Worm (Caenorhabditis elegans) whole organism, late embryonic: ENCODE measurements around the gene H40L08.1.

Source experiments
- K09A11.1 ChIP-seq: sonication (generic microtip); optimal IDR thresholded peaks from 2 replicates; lab custom pipeline; 2017; ENCODE audit warnings: antibody characterized with exemption, mild to moderate bottlenecking, missing genetic modification characterization, missing compliant biosample characterization; ENCODE audit not compliant: insufficient read depth
- ahr-1 ChIP-seq: sonication (generic microtip); optimal IDR thresholded peaks from 2 replicates; lab custom pipeline; 2016; ENCODE audit warnings: missing genetic modification characterization, missing compliant biosample characterization
- ceh-2 ChIP-seq: sonication (generic microtip); optimal IDR thresholded peaks from 2 replicates; lab custom pipeline; 2016; ENCODE audit warnings: missing genotype, missing genetic modification characterization, missing compliant biosample characterization
- ceh-22 ChIP-seq: sonication (generic microtip); optimal IDR thresholded peaks from 2 replicates; lab custom pipeline; 2017; ENCODE audit warnings: missing biosample characterization, missing genetic modification characterization
- ceh-30 ChIP-seq: fragments of 150-350 bp; optimal IDR thresholded peaks from 2 replicates; lab custom pipeline; 2014; ENCODE audit warnings: missing biosample characterization, missing genetic modification characterization
- lin-11 ChIP-seq: fragments of 200-800 bp; sonication (Bioruptor generic); optimal IDR thresholded peaks from 2 replicates; lab custom pipeline; 2018; ENCODE audit warnings: mild to moderate bottlenecking, missing genetic modification characterization, missing compliant biosample characterization
- nfya-1 ChIP-seq: sonication (generic microtip); optimal IDR thresholded peaks from 2 replicates; lab custom pipeline; 2017; ENCODE audit warnings: missing genetic modification characterization, mild to moderate bottlenecking, missing compliant biosample characterization, antibody characterized with exemption, moderate library complexity
- nhr-11 ChIP-seq: fragments of 150-350 bp; optimal IDR thresholded peaks from 2 replicates; lab custom pipeline; 2014; ENCODE audit warnings: missing biosample characterization, missing genetic modification characterization
- odd-2 ChIP-seq: sonication (generic microtip); optimal IDR thresholded peaks from 2 replicates; lab custom pipeline; 2017; ENCODE audit warnings: antibody characterized with exemption, mild to moderate bottlenecking, missing genetic modification characterization, missing compliant biosample characterization
- pha-4 ChIP-seq: fragments of 150-350 bp; optimal IDR thresholded peaks from 2 replicates; lab custom pipeline; 2018; ENCODE audit warnings: missing biosample characterization, missing genetic modification reagents, missing genetic modification characterization
- sox-4 ChIP-seq: sonication (generic microtip); optimal IDR thresholded peaks from 2 replicates; lab custom pipeline; 2017; ENCODE audit warnings: mild to moderate bottlenecking, missing genetic modification characterization, inconsistent platforms, missing compliant biosample characterization
- unc-55 ChIP-seq: sonication (generic microtip); optimal IDR thresholded peaks from 2 replicates; lab custom pipeline; 2017; ENCODE audit warnings: missing biosample characterization, missing genetic modification reagents, missing genetic modification characterization
- zip-5 ChIP-seq: sonication (generic microtip); optimal IDR thresholded peaks from 2 replicates; lab custom pipeline; 2016; ENCODE audit warnings: missing genetic modification characterization, missing compliant biosample characterization

DNA sequence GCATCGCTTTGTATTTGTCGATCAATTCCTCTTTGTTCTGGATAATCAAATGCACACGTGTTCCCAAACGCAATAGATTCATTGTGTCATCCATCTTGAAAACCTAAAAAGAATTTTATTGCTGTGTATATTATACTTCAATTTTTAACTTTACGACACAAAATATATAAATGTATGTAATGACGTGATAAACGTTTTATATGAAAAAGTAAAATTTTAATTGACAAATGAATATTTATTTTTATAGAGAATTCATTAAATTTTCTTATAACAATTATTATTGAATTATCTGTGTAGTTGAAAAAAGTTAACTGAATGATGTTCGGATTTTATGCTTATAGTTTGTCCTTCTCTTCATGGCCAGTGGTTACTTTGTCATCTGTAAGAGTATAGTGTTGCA lies 28.0 kb downstream of the H40L08.1 start, which contains the start of gene H03G16.7:
- no peak for TF ChIP-seq pha-4 (tag; lab: Kevin White, UChicago)
- no peak for TF ChIP-seq sox-4
- no peak for TF ChIP-seq ceh-2 (tag; lab: Kevin White, UChicago)
- TF ChIP-seq odd-2 (tag; lab: Kevin White, UChicago), result no peak
- no peak for TF ChIP-seq ceh-22
- no peak for TF ChIP-seq nhr-11 (tag; lab: Kevin White, UChicago)
- TF ChIP-seq ahr-1 (tag; lab: Kevin White, UChicago), result no peak
- TF ChIP-seq K09A11.1, result no peak
- no peak for TF ChIP-seq ceh-30
- no peak for TF ChIP-seq unc-55
- no peak for TF ChIP-seq lin-11 (tag; lab: Kevin White, UChicago)
- no peak for TF ChIP-seq zip-5 (tag; lab: Kevin White, UChicago)
- no peak for TF ChIP-seq nfya-1
